Worm (Caenorhabditis elegans): Measurements from ENCODE around the gene srsx-2.

ce11 chrV:17436492-17436891, 1.7 kb downstream of the srsx-2 start, which contains the start of gene F20E11.18:
- TF ChIP-seq elt-3 (tag; optimal IDR thresholded peaks at IDR 0.05): no peak
- no peak for TF ChIP-seq unc-62 (GFP tag; optimal IDR thresholded peaks at IDR 0.05)
- no peak for TF ChIP-seq tbx-2 (tag; optimal IDR thresholded peaks at IDR 0.05)
- no peak for TF ChIP-seq unc-39 (tag; optimal IDR thresholded peaks at IDR 0.05)
- no peak for TF ChIP-seq nhr-76 (tag; optimal IDR thresholded peaks at IDR 0.05)
- TF ChIP-seq daf-12 (tag; optimal IDR thresholded peaks at IDR 0.05): no peak
- TF ChIP-seq elt-1 (tag; optimal IDR thresholded peaks at IDR 0.05): no peak
- TF ChIP-seq ztf-4 (tag; optimal IDR thresholded peaks at IDR 0.05): no peak
- TF ChIP-seq ceh-28 (tag; optimal IDR thresholded peaks at IDR 0.05): no peak
- TF ChIP-seq nhr-77 (tag; optimal IDR thresholded peaks at IDR 0.05): no peak
- no peak for TF ChIP-seq mdl-1 (tag; optimal IDR thresholded peaks at IDR 0.05)
- no peak for TF ChIP-seq nhr-12 (tag; optimal IDR thresholded peaks at IDR 0.05)
